Fruit fly (Drosophila melanogaster) Kc167 (cell line): Measurements from ENCODE around the gene CG42854.

Source experiments
- Myc ChIP-seq: fragments of >200 bp; optimal IDR thresholded peaks from 2 replicates; lab custom pipeline; 2017; ENCODE audit warnings: missing external identifiers
- Sin3A ChIP-seq: fragments of >200 bp; optimal IDR thresholded peaks from 2 replicates; lab custom pipeline; 2018; ENCODE audit warnings: missing external identifiers
- h ChIP-seq: fragments of >200 bp; optimal IDR thresholded peaks from 3 replicates; lab custom pipeline; 2018; ENCODE audit warnings: missing external identifiers
- insv ChIP-seq: fragments of >200 bp; optimal IDR thresholded peaks from 3 replicates; lab custom pipeline; 2018; ENCODE audit warnings: missing external identifiers
- psq ChIP-seq: fragments of >200 bp; optimal IDR thresholded peaks from 2 replicates; lab custom pipeline; 2017; ENCODE audit warnings: missing external identifiers
- ttk ChIP-seq: sonication (Bioruptor generic); optimal IDR thresholded peaks from 2 replicates; lab custom pipeline; 2017; ENCODE audit warnings: missing external identifiers

CG42854 gene

DNA sequence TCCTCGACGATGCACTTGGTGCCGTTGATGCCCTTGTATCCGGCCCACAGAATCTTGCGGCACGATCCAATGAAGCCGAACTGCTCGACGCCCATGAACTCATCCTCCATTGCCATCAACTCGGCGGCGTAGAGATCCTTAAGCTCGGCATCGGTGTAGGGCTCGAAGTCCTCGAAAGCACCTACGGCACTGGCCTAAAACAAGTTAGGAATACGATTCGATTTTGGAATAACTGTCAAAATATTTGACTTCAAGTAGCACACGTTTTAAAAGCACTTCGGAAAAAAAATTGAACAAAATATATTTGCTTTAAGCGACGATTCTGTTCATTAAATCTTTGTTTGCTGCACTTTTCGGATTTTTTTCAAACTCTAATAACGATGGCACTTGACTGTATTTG, 35.4 kb upstream of the CG42854 start, which contains the start of gene CG5445:
Gene CG5445 (plus strand): TSS at position 301 of the 400 bp plus-strand sequence.
- TF ChIP-seq insv: no peak
- TF ChIP-seq h: no peak
- TF ChIP-seq ttk: no peak
- TF ChIP-seq Myc: no peak
- no peak for TF ChIP-seq psq
- TF ChIP-seq Sin3A (lab: Kevin White, UChicago): no peak

DNA sequence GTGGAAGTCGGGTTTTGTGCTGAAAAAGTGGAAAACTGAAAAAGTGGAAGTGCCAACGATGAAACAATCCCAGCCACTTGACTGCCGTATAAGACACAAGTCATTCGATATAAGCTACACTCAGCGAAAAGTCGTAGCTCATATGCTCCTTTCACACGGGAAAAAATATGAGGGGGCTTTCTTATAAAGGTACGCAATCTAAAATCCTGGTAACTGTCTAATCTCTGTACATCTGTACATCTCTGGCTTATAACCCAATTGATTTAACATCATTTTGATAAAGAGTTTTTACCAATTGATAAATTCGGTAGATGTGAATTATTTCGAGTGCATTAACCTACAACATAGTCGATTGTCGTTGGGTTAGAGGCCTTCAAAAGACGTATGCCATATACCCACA, 28.0 kb upstream of the CG42854 start:
- no peak for TF ChIP-seq ttk
- TF ChIP-seq Sin3A (lab: Kevin White, UChicago): no peak
- no peak for TF ChIP-seq psq
- no peak for TF ChIP-seq Myc
- TF ChIP-seq insv: no peak
- no peak for TF ChIP-seq h

DNA sequence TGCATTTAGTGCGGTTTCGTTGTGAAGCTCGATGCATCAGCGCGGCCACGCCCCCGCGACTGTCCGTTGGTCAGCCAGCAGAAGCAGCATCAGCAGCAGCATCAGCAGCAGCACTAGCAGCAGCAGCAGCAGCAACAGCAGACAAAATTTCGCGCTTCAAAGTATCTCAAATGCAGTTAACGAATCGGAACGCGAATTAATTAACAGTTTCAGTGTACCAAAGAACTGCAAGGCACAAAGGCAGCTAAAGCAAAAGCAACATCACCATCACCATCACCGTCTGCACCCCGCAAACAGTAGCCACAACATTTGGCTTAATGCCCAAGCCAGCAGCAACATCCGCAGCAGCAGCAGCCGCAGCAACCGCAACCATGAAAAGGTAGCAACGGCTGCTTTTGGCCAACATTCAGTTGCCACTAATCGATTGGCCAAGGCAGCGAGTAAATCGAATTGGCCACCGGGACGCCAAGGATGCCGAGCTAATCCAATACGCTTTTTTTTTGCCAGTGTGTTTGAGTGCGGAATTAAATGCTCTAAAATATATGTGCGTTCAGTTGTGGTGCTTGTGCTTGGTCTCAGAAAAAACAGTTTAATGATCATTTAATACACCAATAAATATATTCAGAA, 18.7 kb upstream of the CG42854 start:
- TF ChIP-seq Sin3A (lab: Kevin White, UChicago) (no peak), psq (no peak), insv (no peak), h (no peak), Myc (no peak), ttk (no peak)

DNA sequence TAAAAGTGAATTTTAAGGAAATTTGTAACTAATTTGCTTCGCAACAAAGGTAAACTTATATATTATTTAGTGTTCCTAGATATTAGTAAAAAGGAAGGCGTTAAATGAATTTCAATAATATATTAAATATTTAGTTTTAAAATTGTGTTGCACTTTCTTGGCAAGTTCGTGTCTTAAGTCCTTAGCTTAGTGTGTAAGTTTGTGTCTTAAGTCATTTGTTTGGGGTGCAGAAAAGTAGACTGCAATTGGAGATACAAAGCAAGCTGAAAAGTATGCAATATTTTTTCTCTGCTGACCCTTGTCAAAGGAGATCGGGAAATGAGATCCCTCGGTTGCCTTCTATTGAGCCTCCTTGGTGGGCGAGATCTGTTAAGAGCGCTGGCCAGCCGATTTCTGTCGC, 15.2 kb upstream of the CG42854 start:
- TF ChIP-seq psq: no peak

DNA sequence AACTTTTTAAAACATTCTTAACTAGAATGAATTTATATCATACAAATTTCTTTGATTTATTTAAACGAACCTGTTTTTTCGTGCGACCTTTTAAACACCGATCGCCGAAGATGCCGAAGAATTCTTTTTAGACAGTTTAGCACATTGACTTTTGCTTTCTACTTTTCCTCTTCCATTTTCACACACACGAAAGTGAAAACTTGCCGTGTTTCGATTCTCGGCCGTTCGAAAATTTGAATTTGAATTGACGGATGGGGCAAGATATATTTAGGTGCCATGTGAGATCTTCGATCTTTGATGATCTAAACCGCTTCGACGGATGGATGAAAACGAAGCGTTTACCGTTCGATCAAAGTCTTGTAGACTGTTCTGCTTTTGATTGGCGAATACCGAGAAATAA, 8.9 kb upstream of the CG42854 start:
- no peak for TF ChIP-seq ttk
- TF ChIP-seq Myc: no peak
- TF ChIP-seq h: no peak
- no peak for TF ChIP-seq Sin3A (lab: Kevin White, UChicago)
- no peak for TF ChIP-seq insv
- no peak for TF ChIP-seq psq

DNA sequence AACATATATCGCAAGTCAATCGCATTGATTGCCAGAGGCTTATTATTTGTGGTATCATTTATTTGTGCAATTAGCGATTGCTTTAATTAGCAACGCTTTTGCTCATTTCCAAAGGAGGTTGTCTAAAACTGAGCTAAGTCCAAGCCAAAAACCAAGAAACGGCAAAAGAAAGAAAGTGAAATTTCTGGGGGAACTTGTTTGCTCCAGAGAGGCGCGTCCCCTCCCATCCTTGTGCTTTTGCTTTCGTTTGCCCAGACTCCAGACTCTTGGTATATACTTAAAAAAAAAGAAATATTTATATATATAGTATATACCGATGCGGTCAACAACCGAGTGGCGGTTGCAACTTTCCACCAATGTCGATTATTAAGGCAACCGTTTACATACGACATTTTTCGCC, 7.3 kb upstream of the CG42854 start:
- TF ChIP-seq psq (no peak), Sin3A (lab: Kevin White, UChicago) (no peak), ttk (no peak), h (no peak), Myc (no peak)

DNA sequence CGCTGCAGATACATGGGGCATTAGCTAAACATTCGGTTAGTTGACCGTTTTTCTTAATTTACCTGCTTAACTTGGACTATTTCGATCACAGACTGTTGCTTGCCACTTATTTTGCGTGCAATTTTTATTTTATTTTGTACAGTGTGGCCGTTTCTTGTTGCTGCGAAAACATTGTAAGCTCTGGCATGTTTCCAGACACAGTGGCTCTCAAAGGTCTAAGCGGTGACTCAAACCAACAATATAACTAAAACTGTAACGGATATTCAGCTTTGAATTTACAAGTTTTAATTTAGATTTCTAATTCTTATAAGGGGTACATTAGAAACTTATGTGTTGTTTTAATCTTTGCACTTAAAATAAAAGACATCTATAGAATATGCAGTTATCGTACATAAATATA, 2.5 kb upstream of the CG42854 start, which contains the start of gene CG8675:
Gene CG8675 (minus strand): TSS at position 177 of the 400 bp plus-strand sequence.
- TF ChIP-seq Sin3A (lab: Kevin White, UChicago) (no peak), insv (no peak), ttk (no peak), psq (no peak), Myc (no peak), h (no peak)

DNA sequence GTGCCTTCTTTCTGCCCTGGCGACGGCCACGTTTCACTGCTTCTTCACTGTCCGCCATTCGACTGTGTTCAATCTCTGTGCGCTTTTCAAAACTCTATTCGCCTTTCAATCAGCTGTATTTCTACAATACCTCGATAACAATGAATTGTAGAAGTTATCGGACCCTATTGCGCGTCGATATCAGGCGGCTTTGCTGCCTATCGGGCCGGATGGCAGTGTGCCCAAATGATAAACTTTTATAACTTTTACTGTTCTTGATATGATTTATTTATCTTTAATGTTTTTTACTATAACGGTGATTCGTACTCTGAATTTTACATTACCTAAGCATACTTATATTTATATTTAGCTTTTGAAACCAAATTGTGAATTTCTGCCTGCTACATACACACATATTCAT, 2.0 kb downstream of the CG42854 start, which contains the start of gene CG8915:
Gene CG8915 (minus strand): TSS at position 148 of the 400 bp plus-strand sequence.
- TF ChIP-seq insv: no peak
- no peak for TF ChIP-seq Myc
- TF ChIP-seq h: no peak
- TF ChIP-seq psq: no peak
- TF ChIP-seq Sin3A (lab: Kevin White, UChicago): no peak
- no peak for TF ChIP-seq ttk

DNA sequence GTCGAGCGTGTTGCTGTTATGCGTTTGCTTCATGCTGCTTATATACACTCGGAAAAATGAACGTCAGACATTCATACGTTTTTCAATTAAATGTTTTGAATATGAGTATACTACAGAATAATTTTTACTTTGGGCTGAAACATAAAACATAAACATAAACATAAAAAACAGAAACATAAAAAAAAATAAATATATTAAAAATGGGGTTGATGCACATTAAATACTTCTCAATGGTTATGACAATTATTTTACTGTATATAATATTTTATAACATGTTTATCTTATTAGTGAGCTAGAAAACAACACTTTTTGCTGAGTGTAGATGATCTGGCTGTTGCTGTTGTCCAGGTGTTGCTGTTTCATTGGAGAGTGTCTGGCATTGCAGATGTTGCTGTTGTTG, 9.4 kb downstream of the CG42854 start:
- TF ChIP-seq h (no peak), psq (no peak), Myc (no peak)

DNA sequence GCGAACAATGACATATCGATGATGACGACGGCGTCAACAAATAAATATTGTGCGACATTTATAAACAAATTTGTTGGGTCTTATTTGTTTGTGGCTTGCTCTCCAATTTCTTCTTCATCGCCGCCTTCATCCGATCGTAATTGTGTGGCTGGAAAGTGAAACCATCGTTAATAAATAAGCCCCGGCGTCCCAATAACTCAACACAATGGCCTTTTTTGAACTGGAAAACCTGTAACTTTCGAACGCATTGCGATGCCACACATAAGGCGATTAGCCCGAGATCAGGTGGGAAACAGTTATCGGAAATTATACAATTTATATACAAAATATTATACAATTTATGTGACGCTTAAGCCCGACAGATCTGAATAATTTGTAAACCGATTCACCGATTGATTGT, 10.3 kb downstream of the CG42854 start:
- no peak for TF ChIP-seq Sin3A (lab: Kevin White, UChicago)
- TF ChIP-seq ttk: no peak
- no peak for TF ChIP-seq psq
- TF ChIP-seq Myc: no peak
- TF ChIP-seq h: no peak
- no peak for TF ChIP-seq insv

DNA sequence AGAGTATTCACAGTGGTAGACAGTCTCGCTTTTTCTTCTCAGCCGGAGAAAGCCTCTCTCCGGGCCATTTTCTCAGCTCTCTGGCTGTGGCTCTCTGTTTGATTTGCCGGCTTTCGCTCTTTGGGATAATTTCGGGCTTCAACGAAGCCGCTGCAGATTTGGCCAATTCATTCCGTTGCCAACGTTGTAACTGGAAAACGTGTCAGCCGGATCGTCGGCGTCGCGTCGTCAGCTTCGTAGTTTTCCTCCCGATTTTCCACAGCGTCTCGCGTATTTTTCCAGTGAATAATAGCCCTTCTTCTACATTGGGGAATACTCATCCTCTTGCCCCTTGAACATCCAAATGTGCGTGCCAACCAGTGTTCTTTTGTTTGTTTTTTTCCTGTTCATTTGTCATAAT, 14.2 kb downstream of the CG42854 start, which contains the start of gene f:
Gene f (plus strand): TSS at position 301 of the 400 bp plus-strand sequence.
- TF ChIP-seq ttk (no peak), insv (no peak), psq (no peak), Sin3A (lab: Kevin White, UChicago) (no peak), h (no peak), Myc (no peak)

DNA sequence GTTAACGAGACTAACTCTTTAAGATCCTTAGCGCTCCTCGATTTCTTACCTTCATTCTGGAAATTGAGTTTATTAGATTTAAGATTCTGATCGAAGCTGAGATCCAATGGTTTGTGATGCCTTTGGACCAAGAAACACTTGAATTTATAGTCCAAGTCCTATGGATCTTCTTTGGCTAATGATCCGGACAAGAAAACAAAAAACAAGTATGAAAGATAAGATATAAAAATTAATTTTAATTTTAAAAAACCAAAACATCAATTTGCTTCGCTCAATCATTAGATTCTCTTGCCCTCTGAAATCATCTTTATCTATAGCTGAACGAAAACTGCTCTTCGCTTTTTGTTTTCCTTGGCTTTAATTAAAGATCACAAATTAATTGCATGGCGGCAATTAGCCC, 15.9 kb downstream of the CG42854 start, which contains the start of gene CG10597:
Gene CG10597 (minus strand): TSS at position 101 of the 400 bp plus-strand sequence.
- TF ChIP-seq Myc (no peak), ttk (no peak), h (no peak), insv (no peak), psq (no peak), Sin3A (lab: Kevin White, UChicago) (no peak)

DNA sequence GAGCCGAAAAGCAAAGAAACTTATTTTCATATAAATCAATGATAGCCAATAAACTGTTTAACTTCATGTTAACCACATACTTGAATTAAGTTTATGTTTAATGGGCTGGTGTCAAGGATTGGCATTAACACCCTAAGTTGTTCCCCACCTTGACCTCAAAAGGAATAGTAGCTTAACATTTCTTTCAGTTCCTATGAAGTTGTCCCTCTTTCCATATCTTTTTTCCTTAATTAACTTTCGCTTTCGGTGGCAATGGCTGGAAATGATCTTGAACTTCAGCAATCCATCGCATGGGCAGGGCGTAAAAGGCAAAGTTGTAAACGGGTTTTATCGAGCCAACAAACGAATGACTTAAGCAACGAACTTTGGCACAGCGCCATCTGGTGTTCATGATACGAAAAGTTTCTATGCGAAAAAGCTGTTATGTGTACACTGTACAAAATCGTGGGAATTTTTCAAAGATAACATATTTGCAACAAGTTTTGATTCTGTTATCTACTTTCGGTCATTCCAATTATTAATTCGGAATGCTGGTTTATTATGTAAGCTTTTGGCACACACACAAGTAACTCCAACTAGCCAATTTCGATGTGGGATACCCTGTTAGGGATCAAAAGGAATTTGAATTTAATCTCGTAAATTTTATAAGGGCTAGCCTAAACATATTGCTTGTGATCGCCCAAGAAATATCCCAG, 17.2 kb downstream of the CG42854 start:
- TF ChIP-seq h: no peak
- no peak for TF ChIP-seq psq
- no peak for TF ChIP-seq Sin3A (lab: Kevin White, UChicago)
- TF ChIP-seq insv: no peak
- no peak for TF ChIP-seq Myc
- no peak for TF ChIP-seq ttk

DNA sequence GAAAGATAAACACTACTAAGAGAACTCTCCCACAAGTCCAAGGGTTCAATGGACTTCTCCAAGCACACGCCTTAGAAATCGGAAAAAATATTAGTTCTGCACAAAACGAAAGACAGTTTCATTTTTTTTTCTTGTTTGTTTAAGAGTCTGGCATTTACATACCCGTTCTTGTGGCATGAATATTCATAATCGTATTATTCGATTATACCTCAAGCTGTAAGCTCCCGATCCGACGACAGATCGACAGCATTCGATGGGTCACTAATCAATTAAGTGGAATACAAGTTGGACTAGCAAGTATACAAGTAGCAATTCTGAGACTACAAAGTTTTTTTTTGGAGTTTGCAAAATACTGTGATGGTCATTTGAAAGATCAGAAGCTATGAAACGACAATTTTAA, 19.4 kb downstream of the CG42854 start:
- TF ChIP-seq Myc: no peak
- TF ChIP-seq Sin3A (lab: Kevin White, UChicago): no peak
- TF ChIP-seq h: no peak
- no peak for TF ChIP-seq insv

DNA sequence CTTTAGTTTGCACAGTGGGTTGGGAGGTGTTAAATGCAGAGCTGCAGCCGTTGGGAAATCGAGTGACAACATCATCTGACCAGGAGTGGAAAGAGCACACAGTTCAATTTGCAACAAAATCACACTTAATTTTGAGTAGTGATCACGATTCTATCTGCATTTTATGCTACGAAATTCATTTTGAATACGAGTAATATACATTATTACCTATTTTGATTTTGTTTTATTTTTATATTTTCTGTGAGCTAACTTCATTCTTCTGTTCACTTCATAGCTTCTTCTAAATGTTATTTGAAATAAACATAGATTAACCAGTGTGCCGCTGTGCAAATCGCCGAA, 20.2 kb downstream of the CG42854 start, which contains the start of gene CG10598:
Gene CG10598 (minus strand): TSS at position 187 of the 339 bp plus-strand sequence.
- TF ChIP-seq insv (no peak), Myc (no peak), ttk (no peak), h (no peak), psq (no peak), Sin3A (lab: Kevin White, UChicago) (no peak)
